Worm (Caenorhabditis elegans) whole organism, young adult: Measurements from ENCODE around the gene Y11D7A.7.

Experiments used
- B0019.2 ChIP-seq: fragments of 200-800 bp; sonication (Bioruptor generic); conservative IDR thresholded peaks from 2 replicates; pipeline ENCODE4 v1.3.6; 2022; ENCODE audit warnings: missing genetic modification reagents, missing genetic modification characterization, missing compliant biosample characterization
- F22D6.2 ChIP-seq: sonication (generic microtip); optimal IDR thresholded peaks from 2 replicates; lab custom pipeline; 2016; ENCODE audit warnings: mild to moderate bottlenecking, missing genetic modification characterization, missing compliant biosample characterization
- F37B4.10 ChIP-seq: fragments of 200-800 bp; sonication (Bioruptor generic); IDR thresholded peaks from 2 replicates; pipeline ENCODE4 v1.3.6; 2022; ENCODE audit warnings: missing genetic modification characterization, missing compliant biosample characterization
- F52B5.7 ChIP-seq: sonication (generic microtip); optimal IDR thresholded peaks from 2 replicates; lab custom pipeline; 2016; ENCODE audit warnings: mild to moderate bottlenecking, missing genetic modification characterization, missing compliant biosample characterization
- F57C9.4 ChIP-seq: sonication (generic microtip); optimal IDR thresholded peaks from 2 replicates; lab custom pipeline; 2017; ENCODE audit warnings: mild to moderate bottlenecking, missing genetic modification characterization, missing compliant biosample characterization
- K12H6.12 ChIP-seq: fragments of 200-800 bp; sonication (Bioruptor generic); optimal IDR thresholded peaks from 2 replicates; lab custom pipeline; 2018; ENCODE audit warnings: mild to moderate bottlenecking, missing genetic modification characterization, missing compliant biosample characterization
- T07F8.4 ChIP-seq: sonication (generic microtip); optimal IDR thresholded peaks from 2 replicates; lab custom pipeline; 2016; ENCODE audit warnings: mild to moderate bottlenecking, missing genetic modification characterization, moderate library complexity, missing compliant biosample characterization
- Y53F4B.3 ChIP-seq: fragments of 200-800 bp; sonication (Bioruptor generic); IDR thresholded peaks from 2 replicates; pipeline ENCODE4 v1.3.6; 2022; ENCODE audit warnings: missing genetic modification reagents, missing genetic modification characterization, missing compliant biosample characterization
- atf-7 ChIP-seq: sonication (generic microtip); optimal IDR thresholded peaks from 2 replicates; lab custom pipeline; 2017; ENCODE audit warnings: mild to moderate bottlenecking, missing genetic modification characterization, missing compliant biosample characterization
- athp-1 ChIP-seq: sonication (generic microtip); optimal IDR thresholded peaks from 2 replicates; lab custom pipeline; 2017; ENCODE audit warnings: mild to moderate bottlenecking, missing genetic modification characterization, missing compliant biosample characterization
- attf-5 ChIP-seq: fragments of 200-800 bp; sonication (Bioruptor generic); optimal IDR thresholded peaks from 2 replicates; lab custom pipeline; 2018; ENCODE audit warnings: mild to moderate bottlenecking, missing genetic modification characterization, missing compliant biosample characterization
- attf-6 ChIP-seq: fragments of 200-800 bp; sonication (Bioruptor generic); IDR thresholded peaks from 2 replicates; pipeline ENCODE4 v1.3.6; 2022; ENCODE audit warnings: missing genetic modification reagents, missing genetic modification characterization, missing compliant biosample characterization
- bed-1 ChIP-seq: fragments of 200-800 bp; sonication (Bioruptor generic); IDR thresholded peaks from 2 replicates; pipeline ENCODE4 v1.3.6; 2022; ENCODE audit warnings: missing genetic modification reagents, missing genetic modification characterization, missing compliant biosample characterization
- ceh-58 ChIP-seq: fragments of 200-800 bp; sonication (Bioruptor generic); IDR thresholded peaks from 2 replicates; pipeline ENCODE4 v1.3.6; 2022; ENCODE audit warnings: missing genetic modification characterization, missing compliant biosample characterization
- ceh-79 ChIP-seq: sonication (generic microtip); optimal IDR thresholded peaks from 2 replicates; lab custom pipeline; 2017; ENCODE audit warnings: mild to moderate bottlenecking, missing genetic modification characterization, missing compliant biosample characterization
- ceh-91 ChIP-seq: fragments of 200-800 bp; sonication (Bioruptor generic); IDR thresholded peaks from 2 replicates; pipeline ENCODE4 v1.3.6; 2022; ENCODE audit warnings: missing genetic modification reagents, missing genetic modification characterization, missing compliant biosample characterization
- chd-7 ChIP-seq: sonication (generic microtip); optimal IDR thresholded peaks from 2 replicates; lab custom pipeline; 2016; ENCODE audit warnings: mild to moderate bottlenecking, missing genetic modification characterization, moderate library complexity, missing compliant biosample characterization
- die-1 ChIP-seq: sonication (generic microtip); optimal IDR thresholded peaks from 2 replicates; lab custom pipeline; 2016; ENCODE audit warnings: missing genotype, mild to moderate bottlenecking, missing genetic modification characterization, missing compliant biosample characterization
- egl-18 ChIP-seq: fragments of 200-800 bp; sonication (Bioruptor generic); IDR thresholded peaks from 2 replicates; pipeline ENCODE4 v1.3.6; 2022; ENCODE audit warnings: missing genetic modification reagents, missing genetic modification characterization, missing compliant biosample characterization
- egrh-3 ChIP-seq: fragments of 200-800 bp; sonication (Bioruptor generic); IDR thresholded peaks from 2 replicates; pipeline ENCODE4 v1.3.6; 2022; ENCODE audit warnings: missing genetic modification reagents, missing genetic modification characterization, missing compliant biosample characterization
- ets-4 ChIP-seq: fragments of 200-800 bp; sonication (Bioruptor generic); optimal IDR thresholded peaks from 2 replicates; lab custom pipeline; 2018; ENCODE audit warnings: mild to moderate bottlenecking, missing genetic modification characterization, missing compliant biosample characterization
- gei-17 ChIP-seq: fragments of 200-800 bp; sonication (Bioruptor generic); optimal IDR thresholded peaks from 2 replicates; lab custom pipeline; 2018; ENCODE audit warnings: mild to moderate bottlenecking, missing genetic modification characterization, missing compliant biosample characterization
- hmg-1.2 ChIP-seq: fragments of 200-800 bp; sonication (Bioruptor generic); IDR thresholded peaks from 2 replicates; pipeline ENCODE4 v1.3.6; 2022; ENCODE audit warnings: missing genetic modification reagents, missing genetic modification characterization, missing compliant biosample characterization
- hmg-20 ChIP-seq: fragments of 200-800 bp; sonication (Bioruptor generic); IDR thresholded peaks from 2 replicates; pipeline ENCODE4 v1.3.6; 2022; ENCODE audit warnings: missing genetic modification reagents, missing genetic modification characterization, missing compliant biosample characterization
- hrde-1 ChIP-seq: sonication (generic microtip); optimal IDR thresholded peaks from 2 replicates; lab custom pipeline; 2016; ENCODE audit warnings: missing genetic modification characterization, mild to moderate bottlenecking, missing compliant biosample characterization, moderate library complexity, missing genotype, missing genetic modification reagents, borderline replicate concordance
- lin-35 ChIP-seq, 3 experiments: fragments of 150-350 bp in 2 of 3; sonication (generic microtip) in 1 of 3; optimal IDR thresholded peaks; 2 replicates each; lab custom pipeline; 2014 to 2018; ENCODE audit warnings: missing biosample characterization in 3 of 3, missing genetic modification characterization in 3 of 3, missing genetic modification reagents in 3 of 3
- lin-40 ChIP-seq: sonication (generic microtip); optimal IDR thresholded peaks from 2 replicates; lab custom pipeline; 2016; ENCODE audit warnings: missing genetic modification characterization, mild to moderate bottlenecking, missing compliant biosample characterization, missing genotype, missing genetic modification reagents
- madf-10 ChIP-seq: sonication (generic microtip); optimal IDR thresholded peaks from 2 replicates; lab custom pipeline; 2016; ENCODE audit warnings: mild to moderate bottlenecking, missing genetic modification characterization, missing compliant biosample characterization
- mxl-1 ChIP-seq: sonication (generic microtip); optimal IDR thresholded peaks from 2 replicates; lab custom pipeline; 2016; ENCODE audit warnings: missing genetic modification characterization, missing compliant biosample characterization
- nfya-2 ChIP-seq: fragments of 200-800 bp; sonication (Bioruptor generic); IDR thresholded peaks from 2 replicates; pipeline ENCODE4 v1.3.6; 2022; ENCODE audit warnings: missing genetic modification reagents, missing genetic modification characterization, missing compliant biosample characterization
- nhr-27 ChIP-seq: fragments of 200-800 bp; sonication (Bioruptor generic); optimal IDR thresholded peaks from 2 replicates; lab custom pipeline; 2018; ENCODE audit warnings: mild to moderate bottlenecking, missing genetic modification characterization, moderate library complexity, missing compliant biosample characterization
- sdz-38 ChIP-seq: sonication (generic microtip); optimal IDR thresholded peaks from 2 replicates; lab custom pipeline; 2016; ENCODE audit warnings: missing genotype, missing genetic modification characterization, missing compliant biosample characterization
- snpc-1.1 ChIP-seq: sonication (generic microtip); optimal IDR thresholded peaks from 2 replicates; lab custom pipeline; 2017; ENCODE audit warnings: missing genetic modification characterization, mild to moderate bottlenecking, missing compliant biosample characterization, antibody characterized with exemption, moderate library complexity, missing genotype, missing genetic modification reagents; ENCODE audit not compliant: insufficient read depth
- somi-1 ChIP-seq: fragments of 200-800 bp; sonication (Bioruptor generic); optimal IDR thresholded peaks from 2 replicates; lab custom pipeline; 2018; ENCODE audit warnings: mild to moderate bottlenecking, missing genetic modification characterization, missing compliant biosample characterization
- sptf-2 ChIP-seq: fragments of 200-800 bp; sonication (Bioruptor generic); optimal IDR thresholded peaks from 2 replicates; lab custom pipeline; 2018; ENCODE audit warnings: mild to moderate bottlenecking, missing genetic modification characterization, missing compliant biosample characterization
- tbp1 ChIP-seq: fragments of 200-800 bp; sonication (Bioruptor generic); optimal IDR thresholded peaks from 2 replicates; lab custom pipeline; 2018; ENCODE audit warnings: mild to moderate bottlenecking, missing genetic modification characterization, missing compliant biosample characterization
- unc-130 ChIP-seq: sonication (generic microtip); optimal IDR thresholded peaks from 2 replicates; lab custom pipeline; 2016; ENCODE audit warnings: missing genetic modification reagents, missing genetic modification characterization, missing compliant biosample characterization
- zim-3 ChIP-seq: sonication (generic microtip); optimal IDR thresholded peaks from 2 replicates; lab custom pipeline; 2017; ENCODE audit warnings: mild to moderate bottlenecking, missing genetic modification characterization, moderate library complexity, missing compliant biosample characterization
- ztf-18 ChIP-seq: sonication (generic microtip); optimal IDR thresholded peaks from 2 replicates; lab custom pipeline; 2016; ENCODE audit warnings: missing genotype, mild to moderate bottlenecking, missing genetic modification characterization, missing compliant biosample characterization
- ztf-26 ChIP-seq: sonication (generic microtip); optimal IDR thresholded peaks from 2 replicates; lab custom pipeline; 2017; ENCODE audit warnings: missing genetic modification characterization, missing compliant biosample characterization

Gene Y11D7A.7

DNA sequence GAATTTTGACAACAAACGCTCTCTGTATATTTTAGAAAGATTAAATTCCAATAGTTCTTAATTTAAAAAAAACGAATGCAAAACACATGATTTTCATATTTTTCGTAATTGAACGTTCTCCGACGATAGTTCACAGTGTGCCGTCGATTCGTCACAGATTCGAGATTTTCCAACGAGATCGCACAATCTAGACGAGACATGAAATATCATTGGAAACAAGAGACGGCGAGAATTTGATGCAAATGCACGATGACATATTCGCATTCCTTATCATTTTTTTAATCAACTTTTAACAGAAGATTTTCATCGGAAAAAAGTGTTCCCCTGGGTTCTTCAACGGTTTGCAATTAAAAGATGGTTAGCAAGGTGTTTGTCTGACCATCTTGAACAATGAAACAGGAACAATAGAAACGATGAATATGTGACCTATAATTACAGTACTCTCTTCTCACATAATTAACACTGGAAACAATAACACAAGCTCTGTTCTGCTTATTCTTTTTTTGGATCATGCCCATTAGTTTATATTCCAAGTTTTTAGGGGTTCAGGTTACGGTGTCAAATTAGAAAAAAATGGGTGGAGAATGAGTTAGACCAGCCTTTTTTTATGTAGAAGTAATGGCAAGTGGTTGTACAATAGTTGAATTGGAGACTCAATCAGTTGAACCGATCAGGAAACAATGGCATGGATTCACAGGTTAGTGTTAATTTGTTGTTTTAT is 16.7 kb upstream of the Y11D7A.7 start, which contains the start of gene Y11D7A.3:
Y11D7A.3 (plus strand) TSS at position 671 of the 721 bp plus-strand sequence.
- TF ChIP-seq ceh-91 (no peak), somi-1 (GFP tag; lab: Kevin White, UChicago) (no peak), egrh-3 (GFP tag; lab: Robert Waterston, UW) (no peak), chd-7 (tag; lab: Kevin White, UChicago) (no peak), lin-35 (GFP tag; optimal IDR thresholded peaks at IDR 0.05; lab: Kevin White, UChicago) (no peak), egl-18 (no peak), nhr-27 (no peak), F52B5.7 (tag; lab: Kevin White, UChicago) (no peak), tbp1 (no peak), ceh-58 (GFP tag; lab: Robert Waterston, UW) (no peak), F57C9.4 (tag; lab: Kevin White, UChicago) (no peak), hrde-1 (tag; lab: Kevin White, UChicago) (no peak), T07F8.4 (no peak), F22D6.2 (tag; lab: Kevin White, UChicago) (no peak), nfya-2 (GFP tag; lab: Robert Waterston, UW) (no peak), gei-17 (GFP tag; lab: Kevin White, UChicago) (no peak), mxl-1 (tag; lab: Kevin White, UChicago) (no peak)

DNA sequence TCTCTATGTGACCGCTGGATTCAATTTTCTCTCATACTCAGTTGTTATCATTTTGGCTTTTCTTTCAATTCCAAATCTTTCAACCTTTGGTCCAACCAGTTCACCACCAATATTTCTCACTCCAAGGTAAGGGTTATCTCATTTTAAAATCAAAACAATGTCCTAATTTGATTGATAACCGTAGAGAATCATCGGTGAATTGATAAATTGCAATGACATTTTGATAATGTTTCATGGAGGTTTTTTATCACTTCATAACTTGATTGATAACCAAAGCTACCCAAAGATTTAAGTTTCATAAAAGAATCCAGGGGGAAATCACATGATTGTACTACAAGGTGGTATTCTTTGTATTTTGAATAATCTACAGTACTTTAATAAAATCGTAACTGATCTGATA is 10.2 kb upstream of the Y11D7A.7 start:
- TF ChIP-seq attf-5 (GFP tag; lab: Kevin White, UChicago), result no peak
- no peak for TF ChIP-seq lin-40 (tag; lab: Kevin White, UChicago)
- TF ChIP-seq athp-1 (tag; lab: Kevin White, UChicago), result no peak
- TF ChIP-seq ceh-79 (tag; lab: Kevin White, UChicago), result no peak
- TF ChIP-seq ztf-18 (tag; lab: Kevin White, UChicago), result no peak
- TF ChIP-seq hmg-1.2, result no peak
- no peak for TF ChIP-seq unc-130 (GFP tag; lab: Kevin White, UChicago)
- no peak for TF ChIP-seq zim-3 (tag; lab: Kevin White, UChicago)
- no peak for TF ChIP-seq bed-1
- TF ChIP-seq hmg-20 (GFP tag; lab: Robert Waterston, UW), result no peak
- TF ChIP-seq madf-10 (tag; lab: Kevin White, UChicago), result no peak
- no peak for TF ChIP-seq Y53F4B.3 (GFP tag; lab: Robert Waterston, UW)
- no peak for TF ChIP-seq B0019.2 (GFP tag; lab: Robert Waterston, UW)
- no peak for TF ChIP-seq ets-4 (GFP tag; lab: Kevin White, UChicago)
- no peak for TF ChIP-seq sdz-38
- no peak for TF ChIP-seq hrde-1 (tag; lab: Kevin White, UChicago)

DNA sequence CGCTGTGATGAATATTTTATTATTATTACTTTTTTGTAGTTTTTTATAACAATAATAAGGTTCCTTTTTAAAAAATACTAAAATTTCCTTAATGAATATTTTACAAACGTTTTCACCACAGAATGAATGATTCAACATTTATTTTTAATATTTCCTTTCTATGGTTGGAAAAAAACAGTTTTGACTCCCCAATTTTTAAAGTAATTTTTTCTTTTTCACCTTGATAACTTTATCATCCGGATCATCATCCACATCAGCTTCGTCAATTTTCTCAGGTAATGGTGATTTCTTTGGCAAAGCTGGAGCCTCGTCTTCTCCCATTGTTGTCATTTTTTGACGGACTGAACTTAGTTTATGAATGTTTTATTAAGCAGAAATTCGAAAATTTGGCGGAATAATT is 5.6 kb upstream of the Y11D7A.7 start, which contains the start of gene rab-28:
rab-28 (minus strand) TSS at position 343 of the 400 bp plus-strand sequence.
- no peak for TF ChIP-seq ztf-26 (tag; lab: Kevin White, UChicago)
- TF ChIP-seq F37B4.10 (GFP tag; lab: Robert Waterston, UW), result no peak
- no peak for TF ChIP-seq sptf-2 (GFP tag; lab: Kevin White, UChicago)
- TF ChIP-seq atf-7 (tag; lab: Kevin White, UChicago), result no peak
- TF ChIP-seq die-1, result no peak
- TF ChIP-seq K12H6.12, result no peak
- TF ChIP-seq nhr-27, result no peak
- TF ChIP-seq attf-6 (GFP tag; lab: Robert Waterston, UW), result no peak
- no peak for TF ChIP-seq snpc-1.1 (tag; lab: Kevin White, UChicago)
